Worm (Caenorhabditis elegans) whole organism, mixed stage, embryonic: Measurements from ENCODE around the gene clec-37.

Source experiments
- M03D4.4 ChIP-seq: sonication (generic microtip); optimal IDR thresholded peaks from 2 replicates; lab custom pipeline; 2017; ENCODE audit warnings: mild to moderate bottlenecking, missing genetic modification characterization, missing compliant biosample characterization
- bed-3 ChIP-seq: fragments of 200-800 bp; sonication (Bioruptor generic); optimal IDR thresholded peaks from 3 replicates; lab custom pipeline; 2018; ENCODE audit warnings: mild to moderate bottlenecking, missing genetic modification characterization, moderate library complexity, missing compliant biosample characterization
- blmp-1 ChIP-seq: fragments of 150-350 bp; optimal IDR thresholded peaks from 2 replicates; lab custom pipeline; 2014; ENCODE audit warnings: missing biosample characterization, missing genetic modification characterization
- ceh-39 ChIP-seq: fragments of 150-350 bp; optimal IDR thresholded peaks from 2 replicates; lab custom pipeline; 2014; ENCODE audit warnings: missing biosample characterization, missing genetic modification characterization
- ceh-43 ChIP-seq: fragments of 200-800 bp; sonication (Bioruptor generic); optimal IDR thresholded peaks from 2 replicates; lab custom pipeline; 2018; ENCODE audit warnings: mild to moderate bottlenecking, missing genetic modification characterization, moderate library complexity, missing compliant biosample characterization
- ceh-83 ChIP-seq: fragments of 200-800 bp; sonication (Bioruptor generic); optimal IDR thresholded peaks from 2 replicates; lab custom pipeline; 2018; ENCODE audit warnings: mild to moderate bottlenecking, missing genetic modification characterization, missing compliant biosample characterization
- ces-1 ChIP-seq: fragments of 150-350 bp; optimal IDR thresholded peaks from 2 replicates; lab custom pipeline; 2014; ENCODE audit warnings: missing biosample characterization, missing genetic modification reagents, missing genetic modification characterization
- cnd-1 ChIP-seq: fragments of 200-800 bp; sonication (Bioruptor generic); optimal IDR thresholded peaks from 2 replicates; lab custom pipeline; 2018; ENCODE audit warnings: mild to moderate bottlenecking, missing genetic modification characterization, missing compliant biosample characterization
- drap-1 ChIP-seq: fragments of 200-800 bp; sonication (Bioruptor generic); optimal IDR thresholded peaks from 3 replicates; lab custom pipeline; 2018; ENCODE audit warnings: mild to moderate bottlenecking, missing genetic modification characterization, missing compliant biosample characterization
- elt-1 ChIP-seq: sonication (generic microtip); optimal IDR thresholded peaks from 2 replicates; lab custom pipeline; 2017; ENCODE audit warnings: missing genetic modification characterization, mild to moderate bottlenecking, missing compliant biosample characterization, antibody characterized with exemption, moderate library complexity, borderline replicate concordance; ENCODE audit not compliant: insufficient read depth
- flh-1 ChIP-seq: fragments of 200-800 bp; sonication (Bioruptor generic); optimal IDR thresholded peaks from 2 replicates; lab custom pipeline; 2018; ENCODE audit warnings: mild to moderate bottlenecking, missing genetic modification characterization, moderate library complexity, missing compliant biosample characterization
- ham-2 ChIP-seq: fragments of 200-800 bp; sonication (Bioruptor generic); optimal IDR thresholded peaks from 2 replicates; lab custom pipeline; 2018; ENCODE audit warnings: mild to moderate bottlenecking, missing genetic modification characterization, missing compliant biosample characterization
- hlh-1 ChIP-seq: fragments of 150-350 bp; optimal IDR thresholded peaks from 2 replicates; lab custom pipeline; 2014; ENCODE audit warnings: missing biosample characterization, missing genetic modification reagents, missing genetic modification characterization
- lin-32 ChIP-seq: fragments of 200-800 bp; sonication (Bioruptor generic); optimal IDR thresholded peaks from 2 replicates; lab custom pipeline; 2018; ENCODE audit warnings: mild to moderate bottlenecking, missing genetic modification characterization, missing compliant biosample characterization
- lsy-2 ChIP-seq: fragments of 150-350 bp; optimal IDR thresholded peaks from 2 replicates; lab custom pipeline; 2014; ENCODE audit warnings: missing biosample characterization, missing genetic modification characterization
- mab-5 ChIP-seq: fragments of 150-350 bp; optimal IDR thresholded peaks from 2 replicates; lab custom pipeline; 2014; ENCODE audit warnings: missing biosample characterization, missing genetic modification characterization
- mls-2 ChIP-seq: sonication (generic microtip); optimal IDR thresholded peaks from 2 replicates; lab custom pipeline; 2016; ENCODE audit warnings: mild to moderate bottlenecking, missing genetic modification characterization, moderate library complexity, missing compliant biosample characterization
- nhr-12 ChIP-seq: fragments of 150-350 bp; optimal IDR thresholded peaks from 2 replicates; lab custom pipeline; 2014; ENCODE audit warnings: missing biosample characterization, missing genetic modification characterization
- nhr-237 ChIP-seq: fragments of 150-350 bp; optimal IDR thresholded peaks from 2 replicates; lab custom pipeline; 2014; ENCODE audit warnings: missing biosample characterization, missing genetic modification characterization
- nhr-28 ChIP-seq: fragments of 150-350 bp; optimal IDR thresholded peaks from 2 replicates; lab custom pipeline; 2014; ENCODE audit warnings: missing biosample characterization, missing genetic modification characterization
- nhr-76 ChIP-seq: sonication (generic microtip); optimal IDR thresholded peaks from 2 replicates; lab custom pipeline; 2017; ENCODE audit warnings: missing biosample characterization, missing genetic modification characterization
- pha-4 ChIP-seq: fragments of 150-350 bp; optimal IDR thresholded peaks from 2 replicates; lab custom pipeline; 2018; ENCODE audit warnings: missing biosample characterization, missing genetic modification reagents, missing genetic modification characterization
- sem-2 ChIP-seq: fragments of 200-800 bp; sonication (Bioruptor generic); optimal IDR thresholded peaks from 2 replicates; lab custom pipeline; 2018; ENCODE audit warnings: mild to moderate bottlenecking, missing genetic modification characterization, missing compliant biosample characterization
- snpc-4 ChIP-seq: fragments of 150-350 bp; optimal IDR thresholded peaks from 2 replicates; lab custom pipeline; 2014; ENCODE audit warnings: missing biosample characterization, missing genetic modification characterization
- sptf-1 ChIP-seq: sonication (generic microtip); optimal IDR thresholded peaks from 2 replicates; lab custom pipeline; 2017; ENCODE audit warnings: mild to moderate bottlenecking, missing genetic modification characterization, moderate library complexity, missing compliant biosample characterization
- unc-120 ChIP-seq: sonication (generic microtip); optimal IDR thresholded peaks from 2 replicates; lab custom pipeline; 2017; ENCODE audit warnings: missing genetic modification characterization, missing compliant biosample characterization; ENCODE audit not compliant: poor library complexity, severe bottlenecking
- unc-39 ChIP-seq: fragments of 150-350 bp; optimal IDR thresholded peaks from 2 replicates; lab custom pipeline; 2014; ENCODE audit warnings: missing biosample characterization, missing genetic modification characterization
- zip-8 ChIP-seq: fragments of 150-350 bp; optimal IDR thresholded peaks from 2 replicates; lab custom pipeline; 2014; ENCODE audit warnings: missing biosample characterization, missing genetic modification characterization
- ztf-11 ChIP-seq: fragments of 150-350 bp; optimal IDR thresholded peaks from 2 replicates; lab custom pipeline; 2014; ENCODE audit warnings: missing biosample characterization, missing genetic modification characterization

clec-37 gene

ce11 chrV:16882260-16882918, 30.5 kb upstream of the clec-37 start, which contains the start of the genes F09C6.11 and F09C6.12:
F09C6.11 (minus strand) TSS chrV:16882310.
F09C6.12 (plus strand) TSS chrV:16882868.
- TF ChIP-seq pha-4 (tag; lab: Kevin White, UChicago) = no peak
- no peak for TF ChIP-seq bed-3 (GFP tag; lab: Kevin White, UChicago)
- TF ChIP-seq snpc-4 (tag; lab: Kevin White, UChicago) = no peak
- TF ChIP-seq drap-1 (GFP tag; lab: Kevin White, UChicago) = no peak
- TF ChIP-seq sem-2 (GFP tag; lab: Kevin White, UChicago) = no peak
- TF ChIP-seq unc-39 (tag; lab: Kevin White, UChicago) = no peak
- no peak for TF ChIP-seq nhr-28 (tag; lab: Kevin White, UChicago)
- no peak for TF ChIP-seq sptf-1 (tag; lab: Kevin White, UChicago)
- no peak for TF ChIP-seq blmp-1
- TF ChIP-seq nhr-237 (tag; lab: Kevin White, UChicago) = no peak
- TF ChIP-seq cnd-1 = no peak

ce11 chrV:16880679-16881078, 28.8 kb upstream of the clec-37 start, which contains the start of gene F09C6.14:
F09C6.14 (plus strand) TSS chrV:16880979.
- TF ChIP-seq bed-3 (GFP tag; lab: Kevin White, UChicago) (no peak), elt-1 (tag; lab: Kevin White, UChicago) (no peak), ceh-43 (GFP tag; lab: Kevin White, UChicago) (no peak), snpc-4 (tag; lab: Kevin White, UChicago) (no peak), lin-32 (GFP tag; lab: Kevin White, UChicago) (no peak), ceh-39 (tag; lab: Kevin White, UChicago) (no peak), sem-2 (GFP tag; lab: Kevin White, UChicago) (no peak), flh-1 (no peak), sptf-1 (tag; lab: Kevin White, UChicago) (no peak), ces-1 (GFP tag; lab: Kevin White, UChicago) (no peak), blmp-1 (no peak), cnd-1 (no peak), nhr-28 (tag; lab: Kevin White, UChicago) (no peak), nhr-12 (tag; lab: Kevin White, UChicago) (no peak)
- TF ChIP-seq, all 35 proteins: peak for 0

ce11 chrV:16880054-16880453, 28.2 kb upstream of the clec-37 start, which contains the start of gene F09C6.3:
F09C6.3 (minus strand) TSS chrV:16880154.
- TF ChIP-seq nhr-76 (tag; lab: Kevin White, UChicago) (no peak), ceh-83 (no peak), mls-2 (no peak), nhr-28 (tag; lab: Kevin White, UChicago) (no peak), nhr-237 (tag; lab: Kevin White, UChicago) (no peak), hlh-1 (tag; lab: Kevin White, UChicago) (no peak), M03D4.4 (tag; lab: Kevin White, UChicago) (no peak)
- TF ChIP-seq, all 35 proteins: peak for 0

DNA sequence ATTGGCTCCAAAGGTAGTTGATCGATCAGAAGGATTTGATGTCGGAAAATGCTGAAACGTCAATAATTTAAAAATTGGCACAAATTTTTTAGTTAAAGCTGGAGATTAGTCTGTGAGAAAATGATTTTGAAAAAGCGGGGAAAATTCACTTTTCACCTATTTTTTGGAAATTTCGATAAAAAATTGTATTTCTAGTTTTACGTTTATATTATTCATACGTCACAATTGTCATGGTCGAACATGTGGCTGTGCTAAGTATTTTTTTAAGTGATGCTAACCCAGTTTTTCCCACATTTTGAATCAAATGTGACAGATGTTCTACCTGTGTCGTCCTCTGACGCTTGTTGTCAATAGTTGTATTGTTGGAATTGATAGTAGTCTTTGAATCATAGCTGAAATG, 27.6 kb upstream of the clec-37 start:
- TF ChIP-seq sem-2 (GFP tag; lab: Kevin White, UChicago) (no peak), nhr-76 (tag; lab: Kevin White, UChicago) (no peak), cnd-1 (no peak), lsy-2 (tag; lab: Kevin White, UChicago) (no peak), zip-8 (no peak), ceh-39 (tag; lab: Kevin White, UChicago) (no peak), mls-2 (no peak), flh-1 (no peak), nhr-237 (tag; lab: Kevin White, UChicago) (no peak), pha-4 (tag; lab: Kevin White, UChicago) (no peak), ceh-43 (GFP tag; lab: Kevin White, UChicago) (no peak), mab-5 (no peak), ceh-83 (no peak)

DNA sequence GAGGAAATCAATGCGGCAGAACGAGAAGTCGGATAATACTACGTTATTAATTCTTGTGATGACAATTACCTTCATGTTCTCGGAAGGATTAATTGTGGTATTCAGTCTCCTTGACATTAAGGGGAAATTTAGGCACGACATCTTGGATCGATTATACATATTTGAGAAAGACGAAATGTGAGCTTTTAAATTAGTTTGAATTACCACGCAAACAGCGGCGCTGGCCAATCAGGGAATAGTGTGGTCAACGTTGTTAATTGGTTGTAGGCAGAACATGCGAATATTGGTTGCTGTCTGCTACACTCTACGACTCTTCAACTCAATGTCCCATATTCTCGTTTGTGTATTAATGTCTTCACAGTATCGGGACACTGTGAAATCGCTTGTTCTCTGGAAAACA, 23.1 kb upstream of the clec-37 start, which contains the start of gene F49A5.10:
Gene F49A5.10, plus strand, starts transcription at position 301 of the 400 bp plus-strand sequence.
- no peak for TF ChIP-seq bed-3 (GFP tag; lab: Kevin White, UChicago)
- TF ChIP-seq snpc-4 (tag; lab: Kevin White, UChicago) = no peak
- no peak for TF ChIP-seq ham-2 (GFP tag; lab: Kevin White, UChicago)
- no peak for TF ChIP-seq elt-1 (tag; lab: Kevin White, UChicago)
- TF ChIP-seq nhr-237 (tag; lab: Kevin White, UChicago) = no peak
- no peak for TF ChIP-seq unc-39 (tag; lab: Kevin White, UChicago)
- no peak for TF ChIP-seq cnd-1
- TF ChIP-seq unc-120 = no peak
- no peak for TF ChIP-seq ceh-39 (tag; lab: Kevin White, UChicago)
- TF ChIP-seq ces-1 (GFP tag; lab: Kevin White, UChicago) = no peak
- TF ChIP-seq ztf-11 (tag; lab: Kevin White, UChicago) = no peak
- no peak for TF ChIP-seq sem-2 (GFP tag; lab: Kevin White, UChicago)
- TF ChIP-seq hlh-1 (tag; lab: Kevin White, UChicago) = no peak
